Worm (Caenorhabditis elegans) whole organism, mixed stage, embryonic: Measurements from ENCODE around the gene ZC395.11.

Experiments
- lin-13 ChIP-seq: fragments of 150-350 bp; optimal IDR thresholded peaks from 2 replicates; lab custom pipeline; 2014; ENCODE audit warnings: missing biosample characterization, missing genetic modification characterization
- nhr-28 ChIP-seq: fragments of 150-350 bp; optimal IDR thresholded peaks from 2 replicates; lab custom pipeline; 2014; ENCODE audit warnings: missing biosample characterization, missing genetic modification characterization
- pha-4 ChIP-seq: fragments of 150-350 bp; optimal IDR thresholded peaks from 2 replicates; lab custom pipeline; 2018; ENCODE audit warnings: missing biosample characterization, missing genetic modification reagents, missing genetic modification characterization

- TF ChIP-seq lin-13 (tag; lab: Kevin White, UChicago): no peak
- no peak for TF ChIP-seq nhr-28 (tag; lab: Kevin White, UChicago)
- TF ChIP-seq pha-4: no peak
Measured at ce11 chrIII:5277740-5278139, 8.4 kb downstream of the ZC395.11 start, which contains the start of gene clk-1.
